Fruit fly (Drosophila melanogaster) whole organism, embryonic: ENCODE measurements around the gene IKKepsilon.

Experiments used
- Aef1 ChIP-seq: fragments of 200-800 bp; sonication (Bioruptor generic); IDR thresholded peaks from 3 replicates; pipeline ENCODE4 v1.3.6; 2022; ENCODE audit warnings: missing biosample characterization, missing genetic modification characterization
- Asciz ChIP-seq: fragments of 200-800 bp; sonication (Bioruptor generic); optimal IDR thresholded peaks from 2 replicates; lab custom pipeline; 2017; ENCODE audit warnings: missing biosample characterization, mild to moderate bottlenecking, missing genetic modification characterization, missing genetic modification reagents
- Bteb2 ChIP-seq: fragments of 200-800 bp; sonication (Bioruptor generic); optimal IDR thresholded peaks from 2 replicates; lab custom pipeline; 2016; ENCODE audit warnings: missing biosample characterization, missing genetic modification characterization
- CG10147 ChIP-seq: fragments of 200-800 bp; sonication (Bioruptor generic); optimal IDR thresholded peaks from 2 replicates; lab custom pipeline; 2019; ENCODE audit warnings: missing biosample characterization, mild to moderate bottlenecking, missing genetic modification characterization, moderate library complexity
- CG11093 ChIP-seq: fragments of 200-800 bp; sonication (Bioruptor generic); IDR thresholded peaks from 3 replicates; pipeline ENCODE4 v1.3.6; 2022; ENCODE audit warnings: missing biosample characterization, missing genetic modification characterization
- CG11560 ChIP-seq: fragments of 200-800 bp; sonication (Bioruptor generic); IDR thresholded peaks from 3 replicates; pipeline ENCODE4 v1.3.6; 2022; ENCODE audit warnings: missing biosample characterization, missing genetic modification characterization
- CG2202 ChIP-seq: fragments of 200-800 bp; sonication (Bioruptor generic); optimal IDR thresholded peaks from 2 replicates; lab custom pipeline; 2018; ENCODE audit warnings: missing biosample characterization, mild to moderate bottlenecking, missing genetic modification characterization
- CG31224 ChIP-seq: fragments of 200-800 bp; sonication (Bioruptor generic); IDR thresholded peaks from 2 replicates; pipeline ENCODE4 v1.3.6; 2022; ENCODE audit warnings: missing biosample characterization, missing genetic modification characterization
- CG3847 ChIP-seq: fragments of 200-800 bp; sonication (Bioruptor generic); IDR thresholded peaks from 2 replicates; pipeline ENCODE4 v1.3.6; 2022; ENCODE audit warnings: missing biosample characterization, missing genetic modification characterization
- CG4404 ChIP-seq: fragments of 200-800 bp; sonication (Bioruptor generic); IDR thresholded peaks from 2 replicates; pipeline ENCODE4 v1.3.6; 2022; ENCODE audit warnings: missing biosample characterization, missing genetic modification characterization
- CG6254 ChIP-seq: fragments of 200-800 bp; sonication (Bioruptor generic); optimal IDR thresholded peaks from 3 replicates; lab custom pipeline; 2017; ENCODE audit warnings: mild to moderate bottlenecking, missing biosample characterization, missing genetic modification reagents, missing genetic modification characterization
- CG6654 ChIP-seq: fragments of 200-800 bp; sonication (Bioruptor generic); optimal IDR thresholded peaks from 2 replicates; lab custom pipeline; 2017; ENCODE audit warnings: missing biosample characterization, mild to moderate bottlenecking, missing genetic modification characterization
- CG6854 ChIP-seq: fragments of 200-800 bp; sonication (Bioruptor generic); optimal IDR thresholded peaks from 3 replicates; lab custom pipeline; 2017; ENCODE audit warnings: missing biosample characterization, mild to moderate bottlenecking, missing genetic modification characterization
- CG7357 ChIP-seq: fragments of 200-800 bp; sonication (Bioruptor generic); IDR thresholded peaks from 3 replicates; pipeline ENCODE4 v1.3.6; 2022; ENCODE audit warnings: missing biosample characterization, missing genetic modification characterization
- CG7963 ChIP-seq: fragments of 200-800 bp; sonication (Bioruptor generic); IDR thresholded peaks from 3 replicates; pipeline ENCODE4 v1.3.6; 2022; ENCODE audit warnings: missing biosample characterization, missing genetic modification characterization; ENCODE audit not compliant: partially characterized antibody
- CG8478 ChIP-seq: fragments of >200 bp; optimal IDR thresholded peaks from 2 replicates; lab custom pipeline; 2018
- CG9215 ChIP-seq: fragments of 200-800 bp; sonication (Bioruptor generic); IDR thresholded peaks from 2 replicates; pipeline ENCODE4 v1.3.6; 2022; ENCODE audit warnings: missing biosample characterization, missing genetic modification characterization
- CkIIα-i1 ChIP-seq: fragments of 200-800 bp; sonication (Bioruptor generic); IDR thresholded peaks from 2 replicates; pipeline ENCODE4 v1.3.6; 2022; ENCODE audit warnings: missing biosample characterization, missing genetic modification characterization
- D19A ChIP-seq: fragments of 200-800 bp; optimal IDR thresholded peaks from 3 replicates; lab custom pipeline; 2019; ENCODE audit warnings: missing biosample characterization, mild to moderate bottlenecking, missing genetic modification characterization, moderate library complexity
- Dfd ChIP-seq, 2 experiments: fragments of >200 bp; optimal IDR thresholded peaks; 2 replicates each; lab custom pipeline; 2017; ENCODE audit warnings: missing biosample characterization in 2 of 2, missing genetic modification characterization in 2 of 2
- Dip3 ChIP-seq: fragments of 200-800 bp; sonication (Bioruptor generic); optimal IDR thresholded peaks from 3 replicates; lab custom pipeline; 2016; ENCODE audit warnings: missing biosample characterization, missing genetic modification characterization
- Dp ChIP-seq: fragments of 200-800 bp; sonication (Bioruptor generic); optimal IDR thresholded peaks from 2 replicates; lab custom pipeline; 2018; ENCODE audit warnings: missing biosample characterization, mild to moderate bottlenecking, missing genetic modification characterization, moderate library complexity
- Gug ChIP-seq: fragments of 200-800 bp; sonication (Bioruptor generic); IDR thresholded peaks from 4 replicates; pipeline ENCODE4 v1.3.6; 2022; ENCODE audit warnings: missing biosample characterization, missing genetic modification characterization
- Hey ChIP-seq: fragments of 200-800 bp; sonication (Bioruptor generic); optimal IDR thresholded peaks from 3 replicates; lab custom pipeline; 2018; ENCODE audit warnings: missing biosample characterization, mild to moderate bottlenecking, missing genetic modification characterization
- Hr51 ChIP-seq, 2 experiments: fragments of 200-800 bp; sonication (Bioruptor generic); optimal IDR thresholded peaks; 2 replicates in 1 of 2; 3 replicates in 1 of 2; lab custom pipeline; 2016 to 2018; ENCODE audit warnings: missing biosample characterization in 2 of 2, missing genetic modification characterization in 2 of 2, mild to moderate bottlenecking in 1 of 2, moderate library complexity in 1 of 2
- MTF-1 ChIP-seq: fragments of 200-800 bp; sonication (Bioruptor generic); optimal IDR thresholded peaks from 2 replicates; lab custom pipeline; 2018; ENCODE audit warnings: missing biosample characterization, mild to moderate bottlenecking, missing genetic modification characterization, borderline replicate concordance
- NK7.1 ChIP-seq: fragments of 200-800 bp; sonication (Bioruptor generic); optimal IDR thresholded peaks from 3 replicates; lab custom pipeline; 2016; ENCODE audit warnings: missing biosample characterization, missing genetic modification characterization
- Ravus ChIP-seq: fragments of 200-800 bp; sonication (Bioruptor generic); IDR thresholded peaks from 2 replicates; pipeline ENCODE4 v1.3.6; 2022; ENCODE audit warnings: missing biosample characterization, missing genetic modification characterization
- Rx ChIP-seq: fragments of 200-800 bp; sonication (Bioruptor generic); IDR thresholded peaks from 2 replicates; pipeline ENCODE4 v1.3.6; 2022; ENCODE audit warnings: missing biosample characterization, missing genetic modification characterization
- Six4 ChIP-seq: fragments of 200-800 bp; sonication (Bioruptor generic); optimal IDR thresholded peaks from 2 replicates; lab custom pipeline; 2016; ENCODE audit warnings: missing biosample characterization, missing genetic modification characterization
- Sox102F ChIP-seq: fragments of 200-800 bp; sonication (Bioruptor generic); optimal IDR thresholded peaks from 2 replicates; lab custom pipeline; 2018; ENCODE audit warnings: missing biosample characterization, mild to moderate bottlenecking, missing genetic modification characterization, moderate library complexity
- bowl ChIP-seq: fragments of 200-800 bp; sonication (Bioruptor generic); IDR thresholded peaks from 2 replicates; pipeline ENCODE4 v1.3.6; 2022; ENCODE audit warnings: missing biosample characterization, missing genetic modification characterization
- bsh ChIP-seq, 2 experiments: fragments of 200-800 bp; sonication (Bioruptor generic); optimal IDR thresholded peaks; 2 replicates each; lab custom pipeline; 2017 to 2018; ENCODE audit warnings: mild to moderate bottlenecking in 2 of 2, missing biosample characterization in 2 of 2, missing genetic modification characterization in 2 of 2, moderate library complexity in 1 of 2
- cato ChIP-seq: fragments of 200-800 bp; sonication (Bioruptor generic); optimal IDR thresholded peaks from 2 replicates; lab custom pipeline; 2016; ENCODE audit warnings: missing biosample characterization, missing genetic modification characterization, borderline replicate concordance
- cwo ChIP-seq: fragments of 200-800 bp; sonication (Bioruptor generic); optimal IDR thresholded peaks from 3 replicates; lab custom pipeline; 2017; ENCODE audit warnings: missing biosample characterization, missing genetic modification characterization, mild to moderate bottlenecking, moderate library complexity, missing genetic modification reagents
- ftz-f1 ChIP-seq: fragments of 200-800 bp; sonication (Bioruptor generic); optimal IDR thresholded peaks from 2 replicates; lab custom pipeline; 2016; ENCODE audit warnings: missing biosample characterization, missing genetic modification characterization
- hb ChIP-seq: fragments of 200-800 bp; sonication (Bioruptor generic); IDR thresholded peaks from 3 replicates; pipeline ENCODE4 v1.3.6; 2022; ENCODE audit warnings: missing biosample characterization, missing genetic modification characterization; ENCODE audit not compliant: partially characterized antibody
- jumu ChIP-seq: fragments of 200-800 bp; sonication (Bioruptor generic); optimal IDR thresholded peaks from 3 replicates; lab custom pipeline; 2016; ENCODE audit warnings: missing biosample characterization, missing genetic modification characterization
- kah ChIP-seq: fragments of 200-800 bp; sonication (Bioruptor generic); optimal IDR thresholded peaks from 2 replicates; lab custom pipeline; 2018; ENCODE audit warnings: missing biosample characterization, mild to moderate bottlenecking, missing genetic modification characterization
- ken ChIP-seq: fragments of 200-800 bp; sonication (Bioruptor generic); IDR thresholded peaks from 3 replicates; pipeline ENCODE4 v1.3.6; 2022; ENCODE audit warnings: missing biosample characterization, missing genetic modification characterization
- lbe ChIP-seq: fragments of 200-800 bp; sonication (Bioruptor generic); optimal IDR thresholded peaks from 2 replicates; lab custom pipeline; 2016; ENCODE audit warnings: missing biosample characterization, mild to moderate bottlenecking, missing genetic modification characterization
- lov ChIP-seq, 2 experiments: fragments of 200-800 bp in 1 of 2; fragments of >200 bp in 1 of 2; sonication (Bioruptor generic) in 1 of 2; IDR thresholded peaks in 1 of 2; optimal IDR thresholded peaks in 1 of 2; 2 replicates in 1 of 2; 3 replicates in 1 of 2; pipeline versions ENCODE4 v1.3.6 to Lab custom; 2017 to 2022; ENCODE audit warnings: missing biosample characterization in 1 of 2, missing genetic modification characterization in 1 of 2
- mirr ChIP-seq: fragments of 200-800 bp; sonication (Bioruptor generic); optimal IDR thresholded peaks from 3 replicates; lab custom pipeline; 2018; ENCODE audit warnings: missing biosample characterization, mild to moderate bottlenecking, missing genetic modification characterization
- nmo ChIP-seq: fragments of 200-800 bp; sonication (Bioruptor generic); optimal IDR thresholded peaks from 2 replicates; lab custom pipeline; 2018; ENCODE audit warnings: missing biosample characterization, mild to moderate bottlenecking, missing genetic modification characterization, moderate library complexity
- p53 ChIP-seq: fragments of 200-800 bp; sonication (Bioruptor generic); optimal IDR thresholded peaks from 2 replicates; lab custom pipeline; 2016; ENCODE audit warnings: missing biosample characterization, missing genetic modification characterization
- pho ChIP-seq: fragments of 200-800 bp; sonication (Bioruptor generic); optimal IDR thresholded peaks from 2 replicates; lab custom pipeline; 2016; ENCODE audit warnings: missing biosample characterization, missing genetic modification characterization
- sisA ChIP-seq: fragments of 200-800 bp; sonication (Bioruptor generic); IDR thresholded peaks from 2 replicates; pipeline ENCODE4 v1.3.6; 2022; ENCODE audit warnings: missing biosample characterization, missing genetic modification characterization
- stwl ChIP-seq: fragments of 200-800 bp; sonication (Bioruptor generic); optimal IDR thresholded peaks from 3 replicates; lab custom pipeline; 2018; ENCODE audit warnings: missing biosample characterization, mild to moderate bottlenecking, missing genetic modification characterization, moderate library complexity
- tna ChIP-seq: fragments of 200-800 bp; sonication (Bioruptor generic); IDR thresholded peaks from 2 replicates; pipeline ENCODE4 v1.3.6; 2022; ENCODE audit warnings: missing biosample characterization, missing genetic modification characterization; ENCODE audit not compliant: partially characterized antibody
- trem ChIP-seq: fragments of 200-800 bp; optimal IDR thresholded peaks from 3 replicates; lab custom pipeline; 2019; ENCODE audit warnings: missing biosample characterization, mild to moderate bottlenecking, missing genetic modification characterization, moderate library complexity
- z ChIP-seq: fragments of 200-800 bp; sonication (Bioruptor generic); IDR thresholded peaks from 3 replicates; pipeline ENCODE4 v1.3.6; 2022; ENCODE audit warnings: missing biosample characterization, missing genetic modification characterization

Gene IKKepsilon

DNA sequence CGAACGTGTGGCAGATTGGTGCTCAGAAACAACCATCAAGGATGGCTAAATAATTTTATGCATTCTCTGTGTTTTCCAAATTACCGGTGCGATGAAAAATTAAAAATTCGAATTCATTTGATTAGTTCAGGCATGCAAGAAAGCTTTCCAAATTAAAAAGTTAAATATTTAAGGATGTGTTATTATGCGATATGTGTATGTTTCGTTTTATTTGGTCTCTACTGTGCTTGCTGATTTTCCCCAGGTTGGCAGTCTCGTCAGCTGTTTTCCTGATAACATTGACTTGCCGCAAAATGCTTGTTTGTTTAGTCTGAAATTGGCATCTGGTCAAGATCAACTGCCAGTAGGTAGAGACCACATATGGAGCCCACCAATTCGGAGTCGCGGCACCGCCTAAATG, 26.0 kb upstream of the IKKepsilon start, which contains the start of gene CG2611 (continued):
- TF ChIP-seq ftz-f1 (GFP tag; lab: Kevin White, UChicago) (peak; percentile 31), Dfd (GFP tag; optimal IDR thresholded peaks at IDR 0.05; lab: Kevin White, UChicago) (no peak), Asciz (GFP tag; lab: Kevin White, UChicago) (peak; percentile 29), tna (GFP tag; lab: Robert Waterston, UW) (no peak), Hr51 (GFP tag; optimal IDR thresholded peaks at IDR 0.05; lab: Kevin White, UChicago) (peak in 1 of 2 experiments; percentile 33), hb (GFP tag; lab: Robert Waterston, UW) (no peak), cato (GFP tag; lab: Kevin White, UChicago) (no peak), Hey (no peak), p53 (GFP tag; lab: Kevin White, UChicago) (no peak), CG9215 (GFP tag; lab: Robert Waterston, UW) (no peak; the same call in 1 of the 2 replicates), CG6654 (GFP tag; lab: Kevin White, UChicago) (no peak), CG2202 (no peak), bsh (GFP tag; optimal IDR thresholded peaks at IDR 0.05; lab: Kevin White, UChicago) (peak in 1 of 2 experiments; percentile 46), CG11560 (tag; lab: Robert Waterston, UW) (no peak), CG8478 (lab: Kevin White, UChicago) (no peak), CkIIα-i1 (GFP tag; lab: Robert Waterston, UW) (no peak), Gug (GFP tag; lab: Robert Waterston, UW) (peak; percentile 45; the same call in 1 of the 4 replicates), Dp (GFP tag; lab: Kevin White, UChicago) (peak; percentile 1), D19A (tag; lab: Kevin White, UChicago) (no peak), ken (GFP tag; lab: Robert Waterston, UW) (0 out of 3 replicates have a peak, but pooled peaks have one; percentile 38), MTF-1 (GFP tag; lab: Kevin White, UChicago) (no peak), sisA (peak; percentile 52), Aef1 (GFP tag; lab: Robert Waterston, UW) (no peak), kah (GFP tag; lab: Kevin White, UChicago) (no peak), Rx (GFP tag; lab: Robert Waterston, UW) (no peak), mirr (no peak), CG31224 (GFP tag; lab: Robert Waterston, UW) (no peak), Bteb2 (peak; percentile 3), nmo (peak; percentile 55), CG11093 (GFP tag; lab: Robert Waterston, UW) (no peak), cwo (GFP tag; lab: Kevin White, UChicago) (peak; percentile 16), trem (tag; lab: Kevin White, UChicago) (peak; percentile 99), lbe (GFP tag; lab: Kevin White, UChicago) (no peak), Six4 (GFP tag; lab: Kevin White, UChicago) (peak; percentile 28), CG7357 (no peak), Sox102F (GFP tag; lab: Kevin White, UChicago) (no peak), Ravus (GFP tag; lab: Robert Waterston, UW) (no peak), CG6854 (GFP tag; lab: Kevin White, UChicago) (no peak), CG3847 (GFP tag; lab: Robert Waterston, UW) (peak; percentile 67), CG10147 (GFP tag; lab: Kevin White, UChicago) (peak; percentile 32), stwl (tag; lab: Kevin White, UChicago) (peak; percentile 15), z (GFP tag; lab: Robert Waterston, UW) (no peak), bowl (GFP tag; lab: Robert Waterston, UW) (no peak), CG4404 (GFP tag; lab: Robert Waterston, UW) (no peak), Dip3 (peak; percentile 27), CG6254 (GFP tag; lab: Kevin White, UChicago) (no peak), jumu (GFP tag; lab: Kevin White, UChicago) (peak; percentile 57), NK7.1 (GFP tag; lab: Kevin White, UChicago) (no peak), lov (optimal IDR thresholded peaks at IDR 0.05; lab: Kevin White, UChicago) (no peak), lov (GFP tag; IDR thresholded peaks at IDR 0.05; lab: Robert Waterston, UW) (no peak), CG7963 (no peak), pho (GFP tag; lab: Kevin White, UChicago) (peak; percentile 20)
